Worm (Caenorhabditis elegans) whole organism, mixed stage, embryonic: ENCODE measurements around the gene Y38H6C.8.

Source experiments
- bed-3 ChIP-seq: fragments of 200-800 bp; sonication (Bioruptor generic); optimal IDR thresholded peaks from 3 replicates; lab custom pipeline; 2018; ENCODE audit warnings: mild to moderate bottlenecking, missing genetic modification characterization, moderate library complexity, missing compliant biosample characterization
- ceh-39 ChIP-seq: fragments of 150-350 bp; optimal IDR thresholded peaks from 2 replicates; lab custom pipeline; 2014; ENCODE audit warnings: missing biosample characterization, missing genetic modification characterization
- elt-3 ChIP-seq: fragments of 150-350 bp; optimal IDR thresholded peaks from 2 replicates; lab custom pipeline; 2014; ENCODE audit warnings: missing biosample characterization, missing genetic modification characterization
- lin-13 ChIP-seq: fragments of 150-350 bp; optimal IDR thresholded peaks from 2 replicates; lab custom pipeline; 2014; ENCODE audit warnings: missing biosample characterization, missing genetic modification characterization
- unc-62 ChIP-seq: fragments of 150-350 bp; optimal IDR thresholded peaks from 2 replicates; lab custom pipeline; 2014; ENCODE audit warnings: missing biosample characterization, missing genetic modification reagents, missing genetic modification characterization

DNA sequence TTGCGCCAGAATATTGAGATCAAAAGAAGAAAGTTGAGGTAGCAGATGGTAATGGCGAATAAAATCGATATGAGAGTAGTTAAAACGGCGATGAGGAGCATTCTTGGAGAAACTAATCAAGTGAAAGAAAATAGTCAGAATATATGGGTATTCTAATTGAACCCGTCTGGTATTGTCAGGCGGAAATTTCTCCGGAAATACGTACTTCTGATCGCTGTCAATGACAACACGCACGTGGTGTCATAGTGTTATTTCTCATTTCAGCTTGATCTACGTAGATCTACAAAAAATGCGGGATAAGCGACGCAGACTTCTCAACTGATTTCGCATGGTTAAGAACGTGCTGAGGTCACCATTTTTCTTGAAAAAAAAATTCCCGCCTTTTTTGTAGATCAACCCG is 21.4 kb upstream of the Y38H6C.8 start, which contains the start of gene srbc-79:
- TF ChIP-seq lin-13 (tag; lab: Kevin White, UChicago) (no peak), unc-62 (no peak), ceh-39 (tag; lab: Kevin White, UChicago) (no peak), bed-3 (GFP tag; lab: Kevin White, UChicago) (no peak), elt-3 (tag; lab: Kevin White, UChicago) (no peak)
